Fruit fly (Drosophila melanogaster): Measurements from ENCODE around the gene nac.

The nac gene

DNA sequence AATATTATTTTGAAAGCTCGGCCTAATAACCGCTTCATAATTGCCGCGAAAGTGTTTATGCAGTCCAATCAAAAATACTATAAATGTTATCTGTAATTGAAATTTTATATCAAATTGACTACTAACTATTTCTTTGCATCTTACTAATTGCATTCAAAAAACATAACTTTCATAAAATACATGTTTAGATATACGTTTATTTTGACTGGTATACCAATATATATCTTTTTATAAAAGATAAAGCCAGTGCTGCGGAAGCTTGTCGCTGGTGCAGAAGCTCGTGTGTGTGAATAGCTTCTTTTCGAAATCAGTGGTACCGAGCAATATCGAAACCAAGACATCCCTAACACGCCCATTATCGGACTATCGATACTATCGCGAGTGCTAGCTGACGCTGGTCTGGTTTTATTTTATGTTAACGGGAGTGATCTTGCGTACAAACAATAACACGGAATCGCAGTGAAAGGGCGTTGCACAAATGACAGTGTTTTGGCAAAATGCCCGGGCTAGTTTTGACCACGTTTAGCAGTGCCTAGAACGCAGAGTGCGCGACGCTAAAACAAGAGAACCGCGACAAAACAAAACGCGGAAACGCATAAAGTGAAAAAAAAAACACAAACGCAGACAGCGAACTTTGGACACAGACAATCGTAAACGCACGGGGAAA is 45.8 kb upstream of the nac start, which contains the start of gene Atg13 (continued):
- TF ChIP-seq tx (GFP tag; optimal IDR thresholded peaks at IDR 0.05) (no peak), sr (GFP tag; IDR thresholded peaks at IDR 0.05) (no peak), Elba2 (GFP tag; optimal IDR thresholded peaks at IDR 0.05) (no peak), CG3726 (GFP tag; IDR thresholded peaks at IDR 0.05) (no peak), NfI (GFP tag; optimal IDR thresholded peaks at IDR 0.05) (peak; percentile 7), pb (GFP tag; optimal IDR thresholded peaks at IDR 0.05) (no peak), CG34376 (GFP tag; optimal IDR thresholded peaks at IDR 0.05) (no peak), CG10462 (GFP tag; optimal IDR thresholded peaks at IDR 0.05) (no peak), CG7271 (tag; optimal IDR thresholded peaks at IDR 0.05) (no peak), CG30020 (tag; optimal IDR thresholded peaks at IDR 0.05) (peak; percentile 95), CG5953 (GFP tag; IDR thresholded peaks at IDR 0.05) (no peak), CG18476 (GFP tag; optimal IDR thresholded peaks at IDR 0.05) (no peak), exex (tag; optimal IDR thresholded peaks at IDR 0.05) (no peak), fd96Cb (tag; optimal IDR thresholded peaks at IDR 0.05) (no peak), YL-1 (GFP tag; optimal IDR thresholded peaks at IDR 0.05) (peak; percentile 33), cas (GFP tag; IDR thresholded peaks at IDR 0.05) (no peak), CG12219 (GFP tag; optimal IDR thresholded peaks at IDR 0.05) (no peak), vnd (GFP tag; IDR thresholded peaks at IDR 0.05; ENCODE audit: partially characterized antibody) (peak; percentile 77), HLH4C (GFP tag; IDR thresholded peaks at IDR 0.05; ENCODE audit: partially characterized antibody) (peak; percentile 69), CG4617 (GFP tag; optimal IDR thresholded peaks at IDR 0.05; ENCODE audit: borderline replicate concordance) (peak; percentile 51), CG5180 (GFP tag; optimal IDR thresholded peaks at IDR 0.05) (no peak), shn (GFP tag; optimal IDR thresholded peaks at IDR 0.05) (no peak), Ravus (GFP tag; IDR thresholded peaks at IDR 0.05) (no peak), NC2α (GFP tag; optimal IDR thresholded peaks at IDR 0.05) (no peak), CG15479 (GFP tag; optimal IDR thresholded peaks at IDR 0.05) (no peak), ems (GFP tag; optimal IDR thresholded peaks at IDR 0.05) (no peak), CG3995 (GFP tag; optimal IDR thresholded peaks at IDR 0.05) (no peak), Xrp1 (GFP tag; IDR thresholded peaks at IDR 0.05) (no peak), sim (GFP tag; IDR thresholded peaks at IDR 0.05) (no peak), al (GFP tag; IDR thresholded peaks at IDR 0.05) (no peak), NK7.1 (GFP tag; optimal IDR thresholded peaks at IDR 0.05) (no peak), nerfin-2 (GFP tag; IDR thresholded peaks at IDR 0.05; ENCODE audit: partially characterized antibody) (peak; percentile 58), btn (GFP tag; optimal IDR thresholded peaks at IDR 0.05) (no peak), CG2116 (GFP tag; optimal IDR thresholded peaks at IDR 0.05) (peak; percentile 96), gt (GFP tag; IDR thresholded peaks at IDR 0.05) (no peak), Lhr (GFP tag; optimal IDR thresholded peaks at IDR 0.05) (peak; percentile 5), CG14667 (GFP tag; IDR thresholded peaks at IDR 0.05) (no peak), CG6272 (GFP tag; IDR thresholded peaks at IDR 0.05) (no peak; the same call in 1 of the 2 replicates), bbx (GFP tag; IDR thresholded peaks at IDR 0.05; ENCODE audit: partially characterized antibody) (peak; percentile 89), CG12391 (tag; optimal IDR thresholded peaks at IDR 0.05) (peak; percentile 52), Kr (GFP tag; optimal IDR thresholded peaks at IDR 0.05) (no peak), Bteb2 (GFP tag; optimal IDR thresholded peaks at IDR 0.05) (no peak), CG1529 (GFP tag; optimal IDR thresholded peaks at IDR 0.05) (no peak), unc-4 (GFP tag; IDR thresholded peaks at IDR 0.05; ENCODE audit: partially characterized antibody) (peak; percentile 69), Blimp-1 (GFP tag; optimal IDR thresholded peaks at IDR 0.05) (peak; percentile 2), Mrtf (GFP tag; IDR thresholded peaks at IDR 0.05) (no peak), CG15073 (GFP tag; optimal IDR thresholded peaks at IDR 0.05) (no peak), CG3847 (GFP tag; IDR thresholded peaks at IDR 0.05) (no peak), Mes4 (GFP tag; optimal IDR thresholded peaks at IDR 0.05) (no peak), CG10979 (tag; optimal IDR thresholded peaks at IDR 0.05) (no peak)

All from whole organism, embryonic.